Worm (Caenorhabditis elegans): ENCODE results near the gene tpan-1.

DNA sequence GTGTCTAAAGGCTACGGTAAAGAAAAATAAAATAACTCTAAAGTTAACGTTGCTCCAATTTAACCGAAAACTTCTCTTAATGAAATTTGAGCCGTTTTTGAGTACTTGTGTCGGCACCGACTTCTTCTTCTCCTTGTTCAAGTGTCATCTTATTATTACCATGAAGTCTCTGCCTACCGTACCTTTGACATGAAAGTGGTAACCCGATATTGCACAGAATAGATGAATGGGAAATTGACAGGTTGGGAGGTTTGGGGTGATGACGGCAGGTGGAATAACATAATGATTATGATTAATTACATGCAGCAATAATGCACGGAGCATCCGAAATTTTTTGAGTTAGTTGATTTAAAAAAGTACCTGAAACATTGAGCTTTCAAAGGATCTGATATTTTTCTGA, 42.5 kb upstream of the tpan-1 start:
- TF ChIP-seq unc-55 (GFP tag; optimal IDR thresholded peaks at IDR 0.05) (no peak), nhr-12 (tag; optimal IDR thresholded peaks at IDR 0.05) (no peak), lin-13 (GFP tag; optimal IDR thresholded peaks at IDR 0.05) (no peak), mab-5 (tag; optimal IDR thresholded peaks at IDR 0.05) (no peak), nhr-6 (tag; optimal IDR thresholded peaks at IDR 0.05) (no peak), blmp-1 (tag; optimal IDR thresholded peaks at IDR 0.05; ENCODE audit: insufficient read depth) (no peak), elt-1 (tag; optimal IDR thresholded peaks at IDR 0.05) (no peak), mdl-1 (tag; optimal IDR thresholded peaks at IDR 0.05) (no peak), nhr-77 (tag; optimal IDR thresholded peaks at IDR 0.05) (no peak), ceh-16 (tag; optimal IDR thresholded peaks at IDR 0.05) (no peak), lsy-2 (tag; optimal IDR thresholded peaks at IDR 0.05) (no peak), elt-3 (tag; optimal IDR thresholded peaks at IDR 0.05) (no peak)

Data from whole organism, L2 larva.